Worm (Caenorhabditis elegans): Measurements from ENCODE around the gene C14B9.2.
A peak's percentile ranks its signal among the peaks of the same experiment; 100 is the strongest.

Gene C14B9.2

DNA sequence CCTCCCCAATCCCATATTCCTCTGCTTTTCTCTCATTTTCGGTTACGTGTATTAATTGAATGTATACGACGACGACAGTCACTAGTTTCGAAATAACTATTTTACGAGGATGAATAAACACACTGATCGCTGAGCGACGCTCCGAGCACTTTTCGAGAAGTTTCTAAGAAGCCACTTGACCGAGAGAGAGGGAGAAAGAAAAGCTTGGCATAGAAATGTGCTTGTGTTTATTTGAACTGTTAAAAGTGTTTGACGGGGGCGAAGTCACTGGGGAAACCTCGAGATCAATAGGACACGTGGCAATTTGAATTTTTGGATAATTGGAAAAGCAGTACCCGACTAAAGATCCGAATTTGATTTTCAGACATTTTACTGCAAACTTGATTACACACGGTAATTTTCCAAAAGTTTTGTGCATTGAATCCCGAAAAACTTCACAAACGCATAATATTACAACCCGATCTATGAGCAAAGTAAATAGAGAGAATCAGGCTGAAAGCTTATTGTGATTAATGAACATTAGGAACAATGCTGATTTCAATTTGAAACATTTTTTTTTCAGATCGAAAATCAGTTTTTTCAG is 3.1 kb downstream of the C14B9.2 start (continued):
- TF ChIP-seq efl-3 (GFP tag; optimal IDR thresholded peaks at IDR 0.05) (no peak), mep-1 (tag; optimal IDR thresholded peaks at IDR 0.05) (no peak), fkh-4 (tag; optimal IDR thresholded peaks at IDR 0.05; ENCODE audit: borderline replicate concordance) (no peak), unc-62 (GFP tag; optimal IDR thresholded peaks at IDR 0.05) (no peak), snpc-4 (tag; optimal IDR thresholded peaks at IDR 0.05) (no peak)

DNA sequence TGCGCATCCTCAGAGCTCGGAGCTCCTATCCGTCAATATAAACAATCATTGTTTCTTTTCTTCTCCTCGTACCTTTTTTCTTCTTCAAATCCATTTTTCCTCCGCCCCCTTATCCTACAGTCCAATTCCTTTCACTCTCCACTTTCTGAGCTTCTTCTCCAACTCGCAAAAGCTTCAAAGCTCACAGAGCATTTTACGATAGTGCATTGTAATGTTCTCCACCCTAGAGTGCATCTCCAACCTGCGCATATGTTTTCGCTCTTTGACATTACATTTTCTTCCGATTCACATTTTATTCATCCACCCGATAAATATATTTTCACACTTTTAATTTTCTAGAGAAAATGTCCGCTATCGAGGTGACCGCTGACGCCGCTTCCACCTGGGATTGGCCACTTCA is 4.3 kb downstream of the C14B9.2 start, which contains the start of gene hsp-12.2:
Gene hsp-12.2 (plus strand): TSS at position 301 of the 400 bp plus-strand sequence.
- TF ChIP-seq C04F5.9 (tag; optimal IDR thresholded peaks at IDR 0.05) (no peak), ceh-63 (GFP tag; optimal IDR thresholded peaks at IDR 0.05) (no peak), efl-3 (GFP tag; optimal IDR thresholded peaks at IDR 0.05) (no peak), aly-2 (tag; optimal IDR thresholded peaks at IDR 0.05) (no peak), tbx-2 (tag; optimal IDR thresholded peaks at IDR 0.05) (no peak), efl-1 (optimal IDR thresholded peaks at IDR 0.05) (no peak), efl-1 (GFP tag; optimal IDR thresholded peaks at IDR 0.05 in 1 of 2) (peak in 1 of 2 experiments; percentile 68), unc-86 (tag; optimal IDR thresholded peaks at IDR 0.05) (no peak)

DNA sequence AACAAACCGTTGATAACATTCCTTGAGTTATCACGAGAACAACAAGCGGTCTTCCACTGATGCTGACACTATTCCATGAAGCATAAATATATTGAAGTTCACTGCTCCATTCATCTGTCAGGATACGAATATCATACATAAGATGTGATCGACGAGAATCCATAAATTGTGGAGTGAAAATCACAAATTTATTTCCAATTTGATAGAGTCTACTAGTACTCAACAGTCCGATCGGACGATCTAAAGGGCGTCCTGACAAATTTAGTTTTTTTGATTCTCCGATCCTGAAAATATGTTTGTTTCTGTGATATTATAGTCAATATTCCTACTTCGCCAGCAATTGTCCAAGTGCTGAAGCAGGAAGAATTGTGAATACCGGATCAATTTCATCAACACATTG is 8.8 kb downstream of the C14B9.2 start:
- no peak for TF ChIP-seq dsc-1 (tag; optimal IDR thresholded peaks at IDR 0.05)

DNA sequence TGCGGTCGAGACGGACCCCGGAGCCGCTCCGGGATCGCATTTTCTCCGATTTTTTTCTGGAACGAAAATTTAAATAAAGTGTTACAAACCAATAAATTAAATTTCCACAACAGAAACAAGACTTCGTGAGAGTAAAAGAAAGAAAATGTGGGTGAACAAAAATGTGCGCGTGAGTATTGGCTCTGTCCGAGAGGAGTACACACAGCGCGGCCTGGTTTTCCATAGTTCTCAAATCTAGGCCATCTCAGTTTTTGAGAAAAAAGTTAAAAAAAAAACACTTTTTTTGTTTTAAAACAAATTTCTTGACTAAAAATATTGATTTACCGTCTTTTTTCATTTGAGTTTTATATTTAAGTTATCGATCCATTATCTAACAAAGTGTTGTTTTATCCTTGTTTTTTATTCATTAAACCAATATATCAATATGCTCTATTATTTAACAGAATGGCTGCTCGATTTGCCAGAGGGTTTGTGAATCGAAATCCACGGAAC is 11.2 kb downstream of the C14B9.2 start, which contains the start of the genes C14B9.8 and mrpl-18:
Gene C14B9.8 (minus strand): TSS at position 56 of the 492 bp plus-strand sequence.
Gene mrpl-18 (plus strand): TSS at position 442 of the 492 bp plus-strand sequence.
- peak in 1 of 2 experiments; percentile 54 for TF ChIP-seq mdl-1 (tag; optimal IDR thresholded peaks at IDR 0.05)
- TF ChIP-seq ceh-90 (tag; optimal IDR thresholded peaks at IDR 0.05), result peak; percentile 93
- peak; percentile 81 for TF ChIP-seq egl-13 (tag; optimal IDR thresholded peaks at IDR 0.05)
- TF ChIP-seq isw-1 (GFP tag; IDR thresholded peaks at IDR 0.05), result peak; percentile 66
- TF ChIP-seq unc-86 (tag; optimal IDR thresholded peaks at IDR 0.05), result peak; percentile 57
- peak; percentile 61 for TF ChIP-seq unc-98 (GFP tag; IDR thresholded peaks at IDR 0.05)
- TF ChIP-seq C34B4.2 (tag; optimal IDR thresholded peaks at IDR 0.05), result peak; percentile 33
- TF ChIP-seq efl-1 (optimal IDR thresholded peaks at IDR 0.05), result peak; percentile 69 to 73
- peak; percentile 66 to 97 for TF ChIP-seq efl-1 (GFP tag; optimal IDR thresholded peaks at IDR 0.05 in 1 of 2)
- no peak for TF ChIP-seq unc-130 (tag; optimal IDR thresholded peaks at IDR 0.05)
- no peak for TF ChIP-seq nhr-84 (tag; optimal IDR thresholded peaks at IDR 0.05)
- no peak for TF ChIP-seq fkh-10 (GFP tag; optimal IDR thresholded peaks at IDR 0.05)
- TF ChIP-seq lin-15B (tag; optimal IDR thresholded peaks at IDR 0.05), result peak; percentile 48
- peak; percentile 47 to 68 for TF ChIP-seq lin-35 (GFP tag; optimal IDR thresholded peaks at IDR 0.05)
- TF ChIP-seq lir-3 (tag; optimal IDR thresholded peaks at IDR 0.05; ENCODE audit: poor library complexity), result peak; percentile 95
- peak; percentile 73 for TF ChIP-seq fkh-8 (tag; optimal IDR thresholded peaks at IDR 0.05)
- TF ChIP-seq xbp-1 (tag; optimal IDR thresholded peaks at IDR 0.05), result peak; percentile 80
- TF ChIP-seq tbx-2 (tag; optimal IDR thresholded peaks at IDR 0.05), result peak; percentile 83
- no peak for TF ChIP-seq ama-1 (optimal IDR thresholded peaks at IDR 0.05)
- TF ChIP-seq dpl-1 (GFP tag; optimal IDR thresholded peaks at IDR 0.05), result peak; percentile 54 to 71 (median 69)
- TF ChIP-seq C04F5.9 (tag; optimal IDR thresholded peaks at IDR 0.05), result peak; percentile 78
- no peak for TF ChIP-seq ztf-4 (tag; optimal IDR thresholded peaks at IDR 0.05)
- TF ChIP-seq snpc-4 (tag; optimal IDR thresholded peaks at IDR 0.05), result peak; percentile 47
- peak; percentile 47 for TF ChIP-seq elt-2 (tag; optimal IDR thresholded peaks at IDR 0.05)
- TF ChIP-seq lin-14 (GFP tag; optimal IDR thresholded peaks at IDR 0.05), result peak; percentile 62
- TF ChIP-seq Y116A8C.19 (tag; optimal IDR thresholded peaks at IDR 0.05; ENCODE audit: borderline replicate concordance), result peak; percentile 63
- peak; percentile 69 for TF ChIP-seq swsn-7 (tag; optimal IDR thresholded peaks at IDR 0.05)
- TF ChIP-seq nhr-20 (tag; optimal IDR thresholded peaks at IDR 0.05), result peak; percentile 67
- TF ChIP-seq lin-13 (GFP tag; optimal IDR thresholded peaks at IDR 0.05), result peak; percentile 50
- TF ChIP-seq irx-1 (tag; optimal IDR thresholded peaks at IDR 0.05), result peak; percentile 94
- TF ChIP-seq zip-4 (GFP tag; optimal IDR thresholded peaks at IDR 0.05), result peak; percentile 6
- peak; percentile 22 for TF ChIP-seq aly-2 (tag; optimal IDR thresholded peaks at IDR 0.05)
- TF ChIP-seq nhr-71 (tag; optimal IDR thresholded peaks at IDR 0.05), result peak; percentile 87
- TF ChIP-seq mab-9 (GFP tag; IDR thresholded peaks at IDR 0.05), result peak; percentile 64; the same call in 1 of the 2 replicates
- TF ChIP-seq blmp-1 (tag; optimal IDR thresholded peaks at IDR 0.05), result no peak
- peak; percentile 43 for TF ChIP-seq F16B12.6 (tag; optimal IDR thresholded peaks at IDR 0.05)
- peak; percentile 13 for TF ChIP-seq skn-1 (tag; optimal IDR thresholded peaks at IDR 0.05)
- peak; percentile 88 for TF ChIP-seq nhr-47 (tag; optimal IDR thresholded peaks at IDR 0.05)
- TF ChIP-seq dsc-1 (tag; optimal IDR thresholded peaks at IDR 0.05), result peak; percentile 85
- peak; percentile 87 for TF ChIP-seq nhr-85 (tag)

All from whole organism, L1 larva.